Worm (Caenorhabditis elegans) whole organism, late embryonic: ENCODE results near the gene C02E7.7.

ENCODE experiments used
- C38D4.7 ChIP-seq: fragments of 200-800 bp; sonication (Bioruptor generic); optimal IDR thresholded peaks from 2 replicates; lab custom pipeline; 2018; ENCODE audit warnings: mild to moderate bottlenecking, missing genetic modification characterization, moderate library complexity, missing compliant biosample characterization
- ahr-1 ChIP-seq: sonication (generic microtip); optimal IDR thresholded peaks from 2 replicates; lab custom pipeline; 2016; ENCODE audit warnings: missing genetic modification characterization, missing compliant biosample characterization
- ama-1 ChIP-seq: fragments of 150-350 bp; optimal IDR thresholded peaks from 2 replicates; lab custom pipeline; 2014
- ceh-14 ChIP-seq: sonication (generic microtip); optimal IDR thresholded peaks from 2 replicates; lab custom pipeline; 2016; ENCODE audit warnings: missing genotype, missing genetic modification characterization, missing compliant biosample characterization
- ceh-18 ChIP-seq: sonication (generic microtip); optimal IDR thresholded peaks from 2 replicates; lab custom pipeline; 2016; ENCODE audit warnings: missing genetic modification characterization, missing compliant biosample characterization
- ceh-19 ChIP-seq: fragments of 200-800 bp; sonication (Bioruptor generic); optimal IDR thresholded peaks from 2 replicates; lab custom pipeline; 2018; ENCODE audit warnings: mild to moderate bottlenecking, missing genetic modification characterization, missing compliant biosample characterization
- ceh-31 ChIP-seq: sonication (generic microtip); optimal IDR thresholded peaks from 2 replicates; lab custom pipeline; 2016; ENCODE audit warnings: missing genetic modification characterization, missing compliant biosample characterization
- ceh-34 ChIP-seq: sonication (generic microtip); optimal IDR thresholded peaks from 2 replicates; lab custom pipeline; 2016; ENCODE audit warnings: mild to moderate bottlenecking, missing genetic modification characterization, missing compliant biosample characterization
- ceh-48 ChIP-seq: sonication (generic microtip); optimal IDR thresholded peaks from 2 replicates; lab custom pipeline; 2016; ENCODE audit warnings: missing genetic modification characterization, inconsistent platforms, missing compliant biosample characterization
- ceh-6 ChIP-seq: fragments of 200-800 bp; sonication (Bioruptor generic); optimal IDR thresholded peaks from 2 replicates; lab custom pipeline; 2018; ENCODE audit warnings: mild to moderate bottlenecking, missing genetic modification characterization, missing compliant biosample characterization
- ceh-9 ChIP-seq: sonication (generic microtip); optimal IDR thresholded peaks from 2 replicates; lab custom pipeline; 2016; ENCODE audit warnings: mild to moderate bottlenecking, missing genetic modification characterization, inconsistent platforms, missing compliant biosample characterization
- che-1 ChIP-seq: sonication (generic microtip); optimal IDR thresholded peaks from 2 replicates; lab custom pipeline; 2016; ENCODE audit warnings: mild to moderate bottlenecking, missing genetic modification characterization, missing compliant biosample characterization
- dmd-4 ChIP-seq: sonication (generic microtip); optimal IDR thresholded peaks from 2 replicates; lab custom pipeline; 2016; ENCODE audit warnings: borderline replicate concordance, missing genetic modification characterization, missing compliant biosample characterization
- elt-2 ChIP-seq: sonication (generic microtip); optimal IDR thresholded peaks from 2 replicates; lab custom pipeline; 2016; ENCODE audit warnings: missing genetic modification reagents, missing genetic modification characterization, missing compliant biosample characterization
- ets-4 ChIP-seq: sonication (generic microtip); optimal IDR thresholded peaks from 2 replicates; lab custom pipeline; 2016; ENCODE audit warnings: missing genetic modification characterization, missing compliant biosample characterization
- fax-1 ChIP-seq: sonication (generic microtip); optimal IDR thresholded peaks from 2 replicates; lab custom pipeline; 2016; ENCODE audit warnings: missing genotype, missing genetic modification characterization, missing compliant biosample characterization
- fkh-10 ChIP-seq: fragments of 150-350 bp; optimal IDR thresholded peaks from 2 replicates; lab custom pipeline; 2014; ENCODE audit warnings: missing biosample characterization, missing genetic modification reagents, missing genetic modification characterization
- fkh-6 ChIP-seq: sonication (generic microtip); optimal IDR thresholded peaks from 2 replicates; lab custom pipeline; 2016; ENCODE audit warnings: missing genetic modification characterization, missing compliant biosample characterization
- gmeb-2 ChIP-seq: sonication (generic microtip); optimal IDR thresholded peaks from 2 replicates; lab custom pipeline; 2016; ENCODE audit warnings: missing genetic modification characterization, inconsistent platforms, missing compliant biosample characterization
- hlh-15 ChIP-seq: sonication (generic microtip); optimal IDR thresholded peaks from 2 replicates; lab custom pipeline; 2016; ENCODE audit warnings: missing genetic modification characterization, missing compliant biosample characterization
- hlh-30 ChIP-seq: sonication (generic microtip); optimal IDR thresholded peaks from 2 replicates; lab custom pipeline; 2017; ENCODE audit warnings: antibody characterized with exemption, missing genetic modification characterization, missing compliant biosample characterization; ENCODE audit not compliant: insufficient read depth
- hlh-6 ChIP-seq: sonication (generic microtip); optimal IDR thresholded peaks from 2 replicates; lab custom pipeline; 2016; ENCODE audit warnings: missing genotype, missing genetic modification characterization, missing compliant biosample characterization
- hlh-8 ChIP-seq: sonication (generic microtip); optimal IDR thresholded peaks from 2 replicates; lab custom pipeline; 2016; ENCODE audit warnings: missing genotype, missing genetic modification characterization, missing compliant biosample characterization
- lim-6 ChIP-seq: sonication (generic microtip); optimal IDR thresholded peaks from 2 replicates; lab custom pipeline; 2016; ENCODE audit warnings: missing genetic modification characterization, missing compliant biosample characterization
- lin-11 ChIP-seq: fragments of 200-800 bp; sonication (Bioruptor generic); optimal IDR thresholded peaks from 2 replicates; lab custom pipeline; 2018; ENCODE audit warnings: mild to moderate bottlenecking, missing genetic modification characterization, missing compliant biosample characterization
- madf-2 ChIP-seq: sonication (generic microtip); optimal IDR thresholded peaks from 2 replicates; lab custom pipeline; 2017; ENCODE audit warnings: missing genetic modification characterization, missing compliant biosample characterization
- mec-3 ChIP-seq: sonication (generic microtip); optimal IDR thresholded peaks from 2 replicates; lab custom pipeline; 2016; ENCODE audit warnings: borderline replicate concordance, missing genetic modification characterization, missing compliant biosample characterization
- nfya-1 ChIP-seq: sonication (generic microtip); optimal IDR thresholded peaks from 2 replicates; lab custom pipeline; 2017; ENCODE audit warnings: missing genetic modification characterization, mild to moderate bottlenecking, missing compliant biosample characterization, antibody characterized with exemption, moderate library complexity
- nhr-11 ChIP-seq: fragments of 150-350 bp; optimal IDR thresholded peaks from 2 replicates; lab custom pipeline; 2014; ENCODE audit warnings: missing biosample characterization, missing genetic modification characterization
- npax-4 ChIP-seq: sonication (generic microtip); optimal IDR thresholded peaks from 2 replicates; lab custom pipeline; 2016; ENCODE audit warnings: missing genetic modification characterization, missing compliant biosample characterization
- pag-3 ChIP-seq: sonication (generic microtip); optimal IDR thresholded peaks from 2 replicates; lab custom pipeline; 2016; ENCODE audit warnings: missing compliant biosample characterization, missing genetic modification characterization, borderline replicate concordance
- pat-9 ChIP-seq: fragments of 200-800 bp; sonication (Bioruptor generic); optimal IDR thresholded peaks from 2 replicates; lab custom pipeline; 2018; ENCODE audit warnings: mild to moderate bottlenecking, missing genetic modification characterization, moderate library complexity, missing compliant biosample characterization
- pha-2 ChIP-seq: sonication (generic microtip); optimal IDR thresholded peaks from 2 replicates; lab custom pipeline; 2017; ENCODE audit warnings: mild to moderate bottlenecking, missing genetic modification characterization, missing compliant biosample characterization
- pha-4 ChIP-seq: fragments of 150-350 bp; optimal IDR thresholded peaks from 2 replicates; lab custom pipeline; 2018; ENCODE audit warnings: missing biosample characterization, missing genetic modification reagents, missing genetic modification characterization
- pqm-1 ChIP-seq: sonication (generic microtip); optimal IDR thresholded peaks from 2 replicates; lab custom pipeline; 2016; ENCODE audit warnings: missing genetic modification characterization, missing compliant biosample characterization
- ref-2 ChIP-seq: sonication (generic microtip); optimal IDR thresholded peaks from 2 replicates; lab custom pipeline; 2016; ENCODE audit warnings: missing genetic modification characterization, missing compliant biosample characterization
- sox-2 ChIP-seq: fragments of 200-800 bp; sonication (Bioruptor generic); IDR thresholded peaks from 2 replicates; pipeline ENCODE4 v1.3.6; 2022; ENCODE audit warnings: missing genetic modification reagents, missing genetic modification characterization, missing compliant biosample characterization
- tbx-2 ChIP-seq: sonication (generic microtip); optimal IDR thresholded peaks from 2 replicates; lab custom pipeline; 2016; ENCODE audit warnings: missing genetic modification characterization, missing compliant biosample characterization
- unc-42 ChIP-seq: sonication (generic microtip); optimal IDR thresholded peaks from 2 replicates; lab custom pipeline; 2016; ENCODE audit warnings: missing genotype, missing genetic modification characterization, missing compliant biosample characterization
- unc-55 ChIP-seq: sonication (generic microtip); optimal IDR thresholded peaks from 2 replicates; lab custom pipeline; 2017; ENCODE audit warnings: missing biosample characterization, missing genetic modification reagents, missing genetic modification characterization

C02E7.7 gene

ce11 chrV:4918091-4918624 is at the start of gene C02E7.7:
TSS of gene C02E7.7 (minus strand) at chrV:4918574.
- TF ChIP-seq ama-1 (lab: Kevin White, UChicago), result peak; percentile 7
- TF ChIP-seq ceh-34 (tag; lab: Kevin White, UChicago), result no peak
- TF ChIP-seq fax-1 (tag; lab: Kevin White, UChicago), result no peak
- TF ChIP-seq che-1 (tag; lab: Kevin White, UChicago), result no peak
- TF ChIP-seq lin-11 (tag; lab: Kevin White, UChicago), result no peak
- no peak for TF ChIP-seq ceh-9 (tag; lab: Kevin White, UChicago)

- no peak for TF ChIP-seq hlh-8 (tag; lab: Kevin White, UChicago)
- TF ChIP-seq ceh-6, result no peak
- TF ChIP-seq sox-2 (GFP tag; lab: Robert Waterston, UW), result peak; percentile 28; the same call in 1 of the 2 replicates
- TF ChIP-seq tbx-2 (tag; lab: Kevin White, UChicago), result peak; percentile 2
- TF ChIP-seq ceh-14 (tag; lab: Kevin White, UChicago), result no peak
- TF ChIP-seq ceh-31 (tag; lab: Kevin White, UChicago), result peak; percentile 78
- TF ChIP-seq ceh-19 (GFP tag; lab: Kevin White, UChicago), result no peak
- no peak for TF ChIP-seq hlh-6 (tag; lab: Kevin White, UChicago)
- peak; percentile 50 for TF ChIP-seq hlh-30 (tag; lab: Kevin White, UChicago)
- TF ChIP-seq ref-2 (tag; lab: Kevin White, UChicago), result peak; percentile 27
- peak; percentile 97 for TF ChIP-seq unc-42 (tag; lab: Kevin White, UChicago)
These were observed 48.9 kb upstream of the C02E7.7 start for ce11 chrV:4967238-4967637.

ce11 chrV:4965790-4966189 is 47.4 kb upstream of the C02E7.7 start:
- TF ChIP-seq lin-11 (tag; lab: Kevin White, UChicago), result no peak
- no peak for TF ChIP-seq hlh-8 (tag; lab: Kevin White, UChicago)
- no peak for TF ChIP-seq lim-6 (tag; lab: Kevin White, UChicago)
- no peak for TF ChIP-seq ref-2 (tag; lab: Kevin White, UChicago)
- TF ChIP-seq ahr-1 (tag; lab: Kevin White, UChicago), result no peak
- TF ChIP-seq npax-4, result no peak
- TF ChIP-seq dmd-4, result no peak
- TF ChIP-seq hlh-15 (tag; lab: Kevin White, UChicago), result no peak
- no peak for TF ChIP-seq ets-4 (tag; lab: Kevin White, UChicago)
- no peak for TF ChIP-seq gmeb-2 (tag; lab: Kevin White, UChicago)

- no peak for TF ChIP-seq unc-55 (GFP tag; lab: Kevin White, UChicago)
- peak; percentile 79 for TF ChIP-seq elt-2
These were observed 46.5 kb upstream of the C02E7.7 start for ce11 chrV:4964671-4965420.

ce11 chrV:4964020-4964635 is 45.8 kb upstream of the C02E7.7 start:
- TF ChIP-seq pha-2 (tag; lab: Kevin White, UChicago) (peak; percentile 13), pqm-1 (no peak), pag-3 (tag; lab: Kevin White, UChicago) (no peak), ceh-19 (GFP tag; lab: Kevin White, UChicago) (peak; percentile 60), ceh-9 (tag; lab: Kevin White, UChicago) (no peak), nfya-1 (tag; lab: Kevin White, UChicago) (peak; percentile 65), nhr-11 (tag; lab: Kevin White, UChicago) (no peak), ceh-18 (tag; lab: Kevin White, UChicago) (peak; percentile 39), lim-6 (tag; lab: Kevin White, UChicago) (no peak), mec-3 (tag; lab: Kevin White, UChicago) (no peak), ceh-34 (tag; lab: Kevin White, UChicago) (peak; percentile 71), C38D4.7 (no peak), fkh-10 (GFP tag; lab: Kevin White, UChicago) (no peak), fkh-6 (tag; lab: Kevin White, UChicago) (peak; percentile 16), gmeb-2 (tag; lab: Kevin White, UChicago) (no peak), unc-42 (tag; lab: Kevin White, UChicago) (peak; percentile 70), tbx-2 (tag; lab: Kevin White, UChicago) (peak; percentile 45), elt-2 (no peak), pha-4 (tag; lab: Kevin White, UChicago) (no peak), hlh-15 (tag; lab: Kevin White, UChicago) (no peak), madf-2 (tag; lab: Kevin White, UChicago) (no peak), ceh-14 (tag; lab: Kevin White, UChicago) (no peak), pat-9 (peak; percentile 21), ceh-31 (tag; lab: Kevin White, UChicago) (peak; percentile 57), ets-4 (tag; lab: Kevin White, UChicago) (no peak), ceh-48 (peak; percentile 51)
